Worm (Caenorhabditis elegans) whole organism, young adult: Measurements from ENCODE around the gene sulp-7.

Source experiments
- Y79H2A.3 ChIP-seq: fragments of 200-800 bp; sonication (Bioruptor generic); conservative IDR thresholded peaks from 2 replicates; pipeline ENCODE4 v1.3.6; 2022; ENCODE audit warnings: missing genetic modification reagents, missing genetic modification characterization, missing compliant biosample characterization
- bed-1 ChIP-seq: fragments of 200-800 bp; sonication (Bioruptor generic); IDR thresholded peaks from 2 replicates; pipeline ENCODE4 v1.3.6; 2022; ENCODE audit warnings: missing genetic modification reagents, missing genetic modification characterization, missing compliant biosample characterization
- dpl-1 ChIP-seq: fragments of 150-350 bp; optimal IDR thresholded peaks from 2 replicates; lab custom pipeline; 2014; ENCODE audit warnings: missing biosample characterization, missing genetic modification reagents, missing genetic modification characterization
- egrh-3 ChIP-seq: fragments of 200-800 bp; sonication (Bioruptor generic); IDR thresholded peaks from 2 replicates; pipeline ENCODE4 v1.3.6; 2022; ENCODE audit warnings: missing genetic modification reagents, missing genetic modification characterization, missing compliant biosample characterization
- nhr-80 ChIP-seq: sonication (generic microtip); optimal IDR thresholded peaks from 2 replicates; lab custom pipeline; 2016; ENCODE audit warnings: missing genetic modification characterization, missing compliant biosample characterization
- snpc-3.4 ChIP-seq: sonication (generic microtip); optimal IDR thresholded peaks from 2 replicates; lab custom pipeline; 2017; ENCODE audit warnings: missing genetic modification characterization, mild to moderate bottlenecking, missing compliant biosample characterization, antibody characterized with exemption, moderate library complexity, missing genotype, missing genetic modification reagents
- unc-62 ChIP-seq: fragments of 150-350 bp; optimal IDR thresholded peaks from 2 replicates; lab custom pipeline; 2014; ENCODE audit warnings: missing biosample characterization, missing genetic modification reagents, missing genetic modification characterization

DNA sequence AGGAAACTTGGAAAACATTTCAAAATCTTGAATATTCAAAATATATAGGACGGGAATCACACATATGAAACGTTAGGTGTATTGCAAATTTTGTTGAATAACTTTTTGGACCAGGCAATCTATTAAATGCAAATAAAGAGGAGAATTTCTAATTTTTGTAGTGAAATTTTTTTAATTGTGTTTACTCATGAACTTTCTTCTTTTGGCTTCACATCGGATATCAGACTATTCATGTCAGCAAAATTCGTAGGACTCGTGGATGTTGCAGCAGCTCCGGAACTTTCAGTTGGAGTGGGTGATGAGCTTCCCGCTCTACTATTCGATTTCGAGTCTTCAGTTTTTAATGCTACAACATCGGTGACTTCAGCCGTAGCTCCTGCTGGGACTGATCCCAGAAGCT is 41.9 kb downstream of the sulp-7 start:
- TF ChIP-seq dpl-1 (GFP tag; lab: Kevin White, UChicago) = no peak
- TF ChIP-seq Y79H2A.3 (GFP tag; lab: Robert Waterston, UW) = no peak
- TF ChIP-seq egrh-3 (GFP tag; lab: Robert Waterston, UW) = no peak
- TF ChIP-seq snpc-3.4 = no peak
- no peak for TF ChIP-seq nhr-80
- TF ChIP-seq bed-1 = no peak
- no peak for TF ChIP-seq unc-62 (GFP tag; lab: Kevin White, UChicago)
